Worm (Caenorhabditis elegans): Measurements from ENCODE around the gene tofu-2.

ce11 chrV:7069605-7070004, 18.6 kb upstream of the tofu-2 start:
- TF ChIP-seq nhr-25 (tag; optimal IDR thresholded peaks at IDR 0.05) (no peak), fkh-10 (GFP tag; optimal IDR thresholded peaks at IDR 0.05) (no peak), ceh-82 (tag; optimal IDR thresholded peaks at IDR 0.05) (no peak), egl-27 (tag; optimal IDR thresholded peaks at IDR 0.05) (no peak)
